Worm (Caenorhabditis elegans) whole organism, L3 larva: Measurements from ENCODE around the gene R07E4.3.

Experiments
- aly-2 ChIP-seq: fragments of 150-350 bp; optimal IDR thresholded peaks from 2 replicates; lab custom pipeline; 2014; ENCODE audit warnings: missing biosample characterization, missing genetic modification characterization
- ama-1 ChIP-seq: fragments of 150-350 bp; optimal IDR thresholded peaks from 2 replicates; lab custom pipeline; 2018
- elt-2 ChIP-seq: sonication (generic microtip); optimal IDR thresholded peaks from 2 replicates; lab custom pipeline; 2016; ENCODE audit warnings: missing genetic modification reagents, mild to moderate bottlenecking, missing genetic modification characterization, missing compliant biosample characterization
- elt-3 ChIP-seq, 3 experiments: fragments of 150-350 bp in 1 of 3; sonication (generic microtip) in 2 of 3; optimal IDR thresholded peaks; 2 replicates in 2 of 3; 4 replicates in 1 of 3; lab custom pipeline; 2014 to 2017; ENCODE audit warnings: missing biosample characterization in 3 of 3, missing genetic modification characterization in 3 of 3
- eor-1 ChIP-seq, 2 experiments: fragments of 150-350 bp; optimal IDR thresholded peaks; 2 replicates each; lab custom pipeline; 2014 to 2018; ENCODE audit warnings: missing biosample characterization in 2 of 2, missing genetic modification characterization in 2 of 2
- fkh-10 ChIP-seq: sonication (generic microtip); optimal IDR thresholded peaks from 2 replicates; lab custom pipeline; 2017; ENCODE audit warnings: missing biosample characterization, missing genetic modification reagents, missing genetic modification characterization
- lsy-12 ChIP-seq: sonication (generic microtip); optimal IDR thresholded peaks from 2 replicates; lab custom pipeline; 2016; ENCODE audit warnings: mild to moderate bottlenecking, missing genetic modification characterization, missing compliant biosample characterization
- nhr-237 ChIP-seq: fragments of 150-350 bp; optimal IDR thresholded peaks from 2 replicates; lab custom pipeline; 2014; ENCODE audit warnings: missing biosample characterization, missing genetic modification characterization
- nhr-67 ChIP-seq: fragments of 150-350 bp; optimal IDR thresholded peaks from 2 replicates; lab custom pipeline; 2014; ENCODE audit warnings: missing biosample characterization, missing genetic modification characterization
- skn-1 ChIP-seq: fragments of 150-350 bp; optimal IDR thresholded peaks from 2 replicates; lab custom pipeline; 2014; ENCODE audit warnings: missing biosample characterization, missing genetic modification characterization
- tbx-2 ChIP-seq: sonication (generic microtip); optimal IDR thresholded peaks from 2 replicates; lab custom pipeline; 2016; ENCODE audit warnings: mild to moderate bottlenecking, missing genetic modification characterization, missing compliant biosample characterization
- unc-62 ChIP-seq: fragments of 150-350 bp; sonication (generic microtip); optimal IDR thresholded peaks from 4 replicates; lab custom pipeline; 2014; ENCODE audit warnings: missing biosample characterization, missing genetic modification reagents, missing genetic modification characterization
- ztf-11 ChIP-seq: fragments of 150-350 bp; optimal IDR thresholded peaks from 2 replicates; lab custom pipeline; 2014; ENCODE audit warnings: missing biosample characterization, missing genetic modification characterization
- ztf-4 ChIP-seq: fragments of 150-350 bp; optimal IDR thresholded peaks from 2 replicates; lab custom pipeline; 2014; ENCODE audit warnings: missing biosample characterization, missing genetic modification characterization

- TF ChIP-seq nhr-67 (tag; lab: Kevin White, UChicago) (no peak), ama-1 (lab: Kevin White, UChicago) (no peak), elt-3 (tag; optimal IDR thresholded peaks at IDR 0.05; lab: Kevin White, UChicago) (no peak), lsy-12 (tag; lab: Kevin White, UChicago) (no peak), nhr-237 (no peak), aly-2 (tag; lab: Kevin White, UChicago) (no peak), elt-2 (tag; lab: Kevin White, UChicago) (no peak), ztf-4 (tag; lab: Kevin White, UChicago) (no peak), tbx-2 (tag; lab: Kevin White, UChicago) (no peak), unc-62 (GFP tag; lab: Kevin White, UChicago) (no peak), skn-1 (tag; lab: Kevin White, UChicago) (no peak), eor-1 (tag; optimal IDR thresholded peaks at IDR 0.05; lab: Kevin White, UChicago) (no peak), ztf-11 (no peak), fkh-10 (GFP tag; lab: Kevin White, UChicago) (no peak)
These were observed 49.4 kb upstream of the R07E4.3 start for ce11 chrX:5903896-5904295.
